Worm (Caenorhabditis elegans) whole organism, L4/young adult: Measurements from ENCODE around the gene srsx-24.

ENCODE experiments used
- W03F9.2 ChIP-seq: fragments of 150-350 bp; optimal IDR thresholded peaks from 2 replicates; lab custom pipeline; 2014; ENCODE audit warnings: missing biosample characterization, missing genetic modification characterization
- dao-5 ChIP-seq: sonication (generic microtip); optimal IDR thresholded peaks from 2 replicates; lab custom pipeline; 2016; ENCODE audit warnings: missing genotype, missing genetic modification characterization, moderate library complexity, missing compliant biosample characterization
- him-1 ChIP-seq: sonication (generic microtip); optimal IDR thresholded peaks from 2 replicates; lab custom pipeline; 2016; ENCODE audit warnings: missing genotype, missing genetic modification reagents, missing genetic modification characterization, missing compliant biosample characterization

DNA sequence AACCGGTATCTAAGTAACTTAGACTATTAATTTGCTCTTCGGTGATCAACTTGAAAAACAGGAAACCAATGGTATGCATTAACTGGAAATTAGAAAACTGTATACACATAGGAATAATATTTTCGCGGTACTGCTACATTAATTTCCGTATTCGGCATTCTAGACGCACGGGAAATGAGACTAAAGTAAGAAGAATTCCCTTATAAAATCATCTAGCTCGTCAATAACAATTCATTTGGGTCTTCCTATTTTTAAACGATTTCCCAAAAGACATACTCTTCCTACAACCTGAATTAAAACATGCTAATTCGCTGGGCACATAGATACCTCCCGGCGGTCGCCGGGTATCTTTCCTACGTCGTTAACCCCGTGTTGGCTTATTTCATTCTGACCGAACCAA is 23.1 kb upstream of the srsx-24 start, which contains the start of gene srj-13:
- TF ChIP-seq dao-5 (tag; lab: Kevin White, UChicago) (no peak), him-1 (tag; lab: Kevin White, UChicago) (no peak), W03F9.2 (tag; lab: Kevin White, UChicago) (no peak)
